Fruit fly (Drosophila melanogaster) whole organism, adult: Measurements from ENCODE around the gene CG6418.

Source experiments
- CG11617 ChIP-seq: fragments of 200-800 bp; sonication (Bioruptor generic); optimal IDR thresholded peaks from 2 replicates; lab custom pipeline; 2017; ENCODE audit warnings: mild to moderate bottlenecking, missing biosample characterization, missing genetic modification reagents, missing genetic modification characterization
- CG12768 ChIP-seq: fragments of 200-800 bp; sonication (Bioruptor generic); optimal IDR thresholded peaks from 2 replicates; lab custom pipeline; 2017; ENCODE audit warnings: missing biosample characterization, missing genetic modification characterization, mild to moderate bottlenecking, moderate library complexity, missing genetic modification reagents
- CG14711 ChIP-seq: fragments of 200-800 bp; sonication (Bioruptor generic); optimal IDR thresholded peaks from 2 replicates; lab custom pipeline; 2018; ENCODE audit warnings: missing biosample characterization, mild to moderate bottlenecking, missing genetic modification characterization, moderate library complexity
- CG1620 ChIP-seq: fragments of 200-800 bp; sonication (Bioruptor generic); optimal IDR thresholded peaks from 2 replicates; lab custom pipeline; 2016; ENCODE audit warnings: missing biosample characterization, missing genetic modification characterization
- CG33017 ChIP-seq: fragments of 200-800 bp; sonication (Bioruptor generic); optimal IDR thresholded peaks from 2 replicates; lab custom pipeline; 2018; ENCODE audit warnings: missing biosample characterization, mild to moderate bottlenecking, missing genetic modification characterization, moderate library complexity
- CG5204 ChIP-seq: fragments of 200-800 bp; sonication (Bioruptor generic); optimal IDR thresholded peaks from 2 replicates; lab custom pipeline; 2016; ENCODE audit warnings: missing biosample characterization, missing genetic modification characterization
- CG7045 ChIP-seq: fragments of 200-800 bp; sonication (Bioruptor generic); optimal IDR thresholded peaks from 2 replicates; lab custom pipeline; 2017; ENCODE audit warnings: missing biosample characterization, mild to moderate bottlenecking, missing genetic modification characterization
- CG7101 ChIP-seq: fragments of 200-800 bp; sonication (Bioruptor generic); optimal IDR thresholded peaks from 2 replicates; lab custom pipeline; 2018; ENCODE audit warnings: missing biosample characterization, mild to moderate bottlenecking, missing genetic modification characterization, moderate library complexity
- Clk ChIP-seq: fragments of 200-800 bp; sonication (Bioruptor generic); optimal IDR thresholded peaks from 2 replicates; lab custom pipeline; 2017; ENCODE audit warnings: missing biosample characterization, missing genetic modification characterization
- Crg-1 ChIP-seq: fragments of 200-800 bp; sonication (Bioruptor generic); optimal IDR thresholded peaks from 2 replicates; lab custom pipeline; 2016; ENCODE audit warnings: missing biosample characterization, missing genetic modification characterization
- Hr96 ChIP-seq: fragments of 200-800 bp; sonication (Bioruptor generic); optimal IDR thresholded peaks from 2 replicates; lab custom pipeline; 2016; ENCODE audit warnings: missing biosample characterization, missing genetic modification characterization
- Mnt ChIP-seq: fragments of 200-800 bp; sonication (Bioruptor generic); optimal IDR thresholded peaks from 2 replicates; lab custom pipeline; 2016; ENCODE audit warnings: missing biosample characterization, mild to moderate bottlenecking, missing genetic modification characterization
- bab1 ChIP-seq: fragments of 200-800 bp; sonication (Bioruptor generic); optimal IDR thresholded peaks from 3 replicates; lab custom pipeline; 2019; ENCODE audit warnings: missing biosample characterization, mild to moderate bottlenecking, missing genetic modification characterization, moderate library complexity
- cic ChIP-seq: fragments of 200-800 bp; sonication (Bioruptor generic); optimal IDR thresholded peaks from 2 replicates; lab custom pipeline; 2017; ENCODE audit warnings: missing biosample characterization, mild to moderate bottlenecking, missing genetic modification characterization, moderate library complexity
- cnc ChIP-seq, 2 experiments: fragments of >200 bp; optimal IDR thresholded peaks; 2 replicates each; lab custom pipeline; 2017
- kay ChIP-seq: fragments of 200-800 bp; sonication (Bioruptor generic); peaks from one replicate; lab custom pipeline; 2016; ENCODE audit warnings: missing biosample characterization, missing genetic modification characterization, borderline replicate concordance
- ovo ChIP-seq: fragments of 200-800 bp; sonication (Bioruptor generic); optimal IDR thresholded peaks from 2 replicates; lab custom pipeline; 2016; ENCODE audit warnings: missing biosample characterization, missing genetic modification characterization
- pad ChIP-seq: fragments of 200-800 bp; sonication (Bioruptor generic); optimal IDR thresholded peaks from 3 replicates; lab custom pipeline; 2017; ENCODE audit warnings: missing biosample characterization, missing genetic modification characterization, mild to moderate bottlenecking, moderate library complexity, missing genetic modification reagents
- tj ChIP-seq: fragments of 200-800 bp; sonication (Bioruptor generic); optimal IDR thresholded peaks from 3 replicates; lab custom pipeline; 2017; ENCODE audit warnings: missing biosample characterization, mild to moderate bottlenecking, missing genetic modification characterization, moderate library complexity
- toe ChIP-seq: fragments of 200-800 bp; sonication (Bioruptor generic); optimal IDR thresholded peaks from 2 replicates; lab custom pipeline; 2016; ENCODE audit warnings: missing biosample characterization, missing genetic modification characterization

Gene CG6418

DNA sequence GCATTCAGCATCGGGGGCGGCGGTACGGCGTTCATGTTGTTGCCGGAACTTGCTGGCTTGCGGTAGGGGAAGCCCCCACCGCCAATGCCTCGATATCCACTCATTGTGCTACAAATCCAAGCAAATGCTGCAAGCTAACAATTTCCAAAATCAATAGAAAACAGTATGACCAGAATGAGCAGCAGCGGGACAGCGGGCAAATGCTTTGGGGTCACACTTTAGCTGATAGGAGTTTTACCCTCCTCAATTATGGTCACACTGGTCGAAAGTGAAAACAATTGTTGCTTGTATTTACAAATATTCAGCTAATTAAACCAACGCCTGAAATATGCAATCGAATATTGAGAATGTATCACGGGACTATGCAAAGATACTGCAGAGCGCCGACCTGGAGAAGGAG lies at the start of gene CG6418, which contains the start of gene Blos4:
Gene CG6418, minus strand, starts transcription at position 196 of the 400 bp plus-strand sequence.
Gene Blos4, plus strand, starts transcription at position 244 of the 400 bp plus-strand sequence.
- TF ChIP-seq bab1 (GFP tag; lab: Kevin White, UChicago), result peak; percentile 53
- TF ChIP-seq toe (GFP tag; lab: Kevin White, UChicago), result no peak

DNA sequence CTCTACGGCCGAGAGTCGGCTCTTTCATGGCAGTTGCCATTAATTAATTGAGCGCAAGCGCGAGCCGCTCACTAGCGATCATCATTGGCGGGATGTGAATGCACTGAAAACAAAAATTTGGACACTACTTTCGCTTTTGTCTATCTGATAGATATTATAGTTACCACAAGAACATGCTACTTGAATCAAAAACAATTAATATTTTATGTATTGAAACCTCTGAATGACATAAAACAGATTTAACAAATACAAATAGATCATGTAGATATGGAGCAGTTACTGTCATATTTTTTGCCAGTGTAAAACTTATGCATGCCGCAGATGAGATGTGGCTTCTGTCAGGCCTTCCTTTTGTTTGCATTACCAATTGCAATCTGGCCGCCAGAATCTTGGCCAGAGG lies 49.1 kb upstream of the CG6418 start:
- no peak for TF ChIP-seq CG1620
- TF ChIP-seq cic (GFP tag; lab: Kevin White, UChicago), result no peak
- no peak for TF ChIP-seq Crg-1
- no peak for TF ChIP-seq tj (GFP tag; lab: Kevin White, UChicago)
- TF ChIP-seq CG5204 (GFP tag; lab: Kevin White, UChicago), result no peak
- no peak for TF ChIP-seq pad
- no peak for TF ChIP-seq CG7045 (GFP tag; lab: Kevin White, UChicago)
- TF ChIP-seq CG7101 (tag; lab: Kevin White, UChicago), result no peak
- no peak for TF ChIP-seq CG33017
- TF ChIP-seq kay (GFP tag; lab: Kevin White, UChicago), result no peak
- TF ChIP-seq Mnt, result no peak
- no peak for TF ChIP-seq cnc (optimal IDR thresholded peaks at IDR 0.05; lab: Kevin White, UChicago)
- TF ChIP-seq Hr96 (GFP tag; lab: Kevin White, UChicago), result no peak
- TF ChIP-seq CG14711, result no peak
- TF ChIP-seq bab1 (GFP tag; lab: Kevin White, UChicago), result no peak
- no peak for TF ChIP-seq Clk (GFP tag; lab: Kevin White, UChicago)
- no peak for TF ChIP-seq CG12768
- TF ChIP-seq toe (GFP tag; lab: Kevin White, UChicago), result no peak
- no peak for TF ChIP-seq ovo (GFP tag; lab: Kevin White, UChicago)

DNA sequence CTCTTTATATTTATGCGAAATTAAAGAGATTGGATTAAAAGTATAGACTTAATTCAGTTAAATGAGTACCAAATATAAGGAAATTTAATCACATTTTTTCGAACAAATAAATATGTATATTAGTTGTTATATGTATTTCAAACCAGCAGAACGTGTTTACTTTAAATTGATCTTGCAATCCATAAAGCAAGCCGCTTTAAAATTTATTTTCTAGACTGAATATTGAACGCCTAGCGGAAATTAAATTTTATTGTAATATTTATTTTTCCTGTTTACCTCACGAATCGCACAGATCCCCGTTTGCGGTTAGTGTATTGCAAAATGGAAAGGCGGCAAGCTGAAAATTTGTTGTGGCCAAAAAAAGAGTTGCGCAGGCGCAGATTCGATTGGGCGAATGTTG lies 48.5 kb upstream of the CG6418 start:
- no peak for TF ChIP-seq Mnt
- no peak for TF ChIP-seq ovo (GFP tag; lab: Kevin White, UChicago)
- no peak for TF ChIP-seq CG12768
- no peak for TF ChIP-seq Clk (GFP tag; lab: Kevin White, UChicago)
- TF ChIP-seq pad, result no peak
- no peak for TF ChIP-seq cic (GFP tag; lab: Kevin White, UChicago)
- TF ChIP-seq CG7045 (GFP tag; lab: Kevin White, UChicago), result no peak
- no peak for TF ChIP-seq Hr96 (GFP tag; lab: Kevin White, UChicago)
- TF ChIP-seq toe (GFP tag; lab: Kevin White, UChicago), result no peak
- TF ChIP-seq Crg-1, result no peak
- TF ChIP-seq CG33017, result no peak
- no peak for TF ChIP-seq CG1620
- no peak for TF ChIP-seq CG7101 (tag; lab: Kevin White, UChicago)
- TF ChIP-seq CG5204 (GFP tag; lab: Kevin White, UChicago), result no peak
- TF ChIP-seq cnc (optimal IDR thresholded peaks at IDR 0.05; lab: Kevin White, UChicago), result no peak
- no peak for TF ChIP-seq tj (GFP tag; lab: Kevin White, UChicago)

DNA sequence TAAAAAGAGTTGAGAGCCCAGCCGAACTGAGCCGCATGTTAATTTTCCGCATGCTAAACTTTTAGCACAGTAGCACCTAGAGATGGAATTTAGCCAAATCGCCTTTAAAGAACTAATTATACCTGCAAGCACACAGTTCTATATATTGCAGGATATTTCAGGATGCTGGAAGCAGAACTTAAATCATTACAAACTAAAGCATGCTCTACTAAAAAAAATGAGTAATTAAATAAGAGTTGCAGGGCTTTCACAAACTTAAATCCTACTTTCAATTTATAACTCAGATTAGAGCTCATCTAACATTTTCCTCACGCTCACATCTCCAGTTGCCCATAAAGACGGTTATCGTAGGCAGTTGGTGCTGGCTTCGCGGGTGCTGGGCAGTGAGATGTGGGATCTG lies 45.8 kb upstream of the CG6418 start:
- no peak for TF ChIP-seq pad

DNA sequence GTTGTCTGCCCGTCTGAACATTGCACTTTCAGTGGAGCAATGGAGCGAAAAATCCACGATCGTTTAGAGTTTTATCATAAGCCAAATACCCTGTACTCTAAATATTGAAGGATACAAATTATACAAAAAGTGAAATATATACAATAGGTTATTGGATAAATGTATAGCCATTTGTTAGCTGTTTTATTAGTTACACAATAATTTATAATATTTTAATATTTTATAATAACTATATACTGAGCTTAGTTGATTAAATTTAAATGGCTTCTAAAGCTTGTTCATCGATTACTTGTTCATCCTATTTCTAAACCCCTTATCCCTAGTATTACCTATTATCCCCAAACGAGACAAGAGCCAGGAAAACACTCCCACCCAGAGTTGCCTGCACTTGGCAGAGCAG lies 44.1 kb upstream of the CG6418 start:
- TF ChIP-seq cnc (optimal IDR thresholded peaks at IDR 0.05; lab: Kevin White, UChicago), result no peak
- no peak for TF ChIP-seq toe (GFP tag; lab: Kevin White, UChicago)
- no peak for TF ChIP-seq bab1 (GFP tag; lab: Kevin White, UChicago)
- no peak for TF ChIP-seq CG12768
- no peak for TF ChIP-seq Clk (GFP tag; lab: Kevin White, UChicago)
- no peak for TF ChIP-seq Crg-1
- no peak for TF ChIP-seq CG7045 (GFP tag; lab: Kevin White, UChicago)

DNA sequence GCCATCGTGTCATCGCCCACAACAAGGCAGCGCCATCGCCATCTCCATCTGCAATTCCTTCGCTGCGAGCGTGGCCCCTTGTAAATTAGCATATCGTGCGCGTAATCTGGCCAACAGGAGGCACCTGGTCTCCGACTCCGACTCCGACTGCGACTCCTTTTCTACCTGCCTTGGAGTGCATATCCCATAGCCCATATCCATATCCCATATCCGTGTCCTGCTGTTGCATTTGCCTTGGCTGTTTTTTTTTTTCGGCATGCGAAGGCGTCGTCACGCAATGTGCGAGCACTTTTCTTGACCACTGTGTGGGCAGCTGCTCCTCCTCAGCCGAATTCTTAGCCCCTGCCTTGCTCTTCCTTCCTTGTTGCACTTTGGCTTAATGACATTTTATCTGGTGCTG lies 39.6 kb upstream of the CG6418 start:
- no peak for TF ChIP-seq CG11617 (GFP tag; lab: Kevin White, UChicago)
- TF ChIP-seq CG5204 (GFP tag; lab: Kevin White, UChicago), result no peak
- TF ChIP-seq Crg-1, result no peak
- TF ChIP-seq toe (GFP tag; lab: Kevin White, UChicago), result no peak
- no peak for TF ChIP-seq CG7101 (tag; lab: Kevin White, UChicago)
- no peak for TF ChIP-seq CG7045 (GFP tag; lab: Kevin White, UChicago)
- no peak for TF ChIP-seq pad
- TF ChIP-seq CG33017, result no peak
- TF ChIP-seq ovo (GFP tag; lab: Kevin White, UChicago), result no peak

DNA sequence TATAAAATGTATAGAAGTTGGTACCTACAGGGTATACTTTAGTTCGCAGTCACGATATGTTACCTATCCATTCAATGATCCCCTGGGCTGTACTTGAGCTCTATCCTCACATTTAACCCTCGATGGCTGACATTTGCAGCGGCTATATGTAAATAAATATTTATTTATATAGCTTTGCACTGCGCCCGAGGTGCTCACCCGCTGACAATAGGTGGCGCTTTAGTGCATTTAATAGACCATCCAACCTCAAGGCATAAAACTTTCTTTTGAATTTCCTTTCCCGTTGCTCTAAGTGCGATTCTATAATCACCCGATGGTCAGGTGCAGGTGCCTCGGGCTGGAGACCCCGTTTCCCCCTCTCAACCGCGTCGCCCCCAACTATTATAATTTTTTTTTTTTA lies 38.4 kb upstream of the CG6418 start:
- no peak for TF ChIP-seq CG7045 (GFP tag; lab: Kevin White, UChicago)
- no peak for TF ChIP-seq CG7101 (tag; lab: Kevin White, UChicago)
- TF ChIP-seq CG1620, result no peak
- no peak for TF ChIP-seq Clk (GFP tag; lab: Kevin White, UChicago)
- TF ChIP-seq toe (GFP tag; lab: Kevin White, UChicago), result no peak
- no peak for TF ChIP-seq CG5204 (GFP tag; lab: Kevin White, UChicago)
- no peak for TF ChIP-seq CG14711
- no peak for TF ChIP-seq ovo (GFP tag; lab: Kevin White, UChicago)
- no peak for TF ChIP-seq cnc (optimal IDR thresholded peaks at IDR 0.05; lab: Kevin White, UChicago)
- TF ChIP-seq CG11617 (GFP tag; lab: Kevin White, UChicago), result no peak
- TF ChIP-seq Crg-1, result no peak
- no peak for TF ChIP-seq CG33017
- TF ChIP-seq tj (GFP tag; lab: Kevin White, UChicago), result no peak
- no peak for TF ChIP-seq kay (GFP tag; lab: Kevin White, UChicago)
